Worm (Caenorhabditis elegans): ENCODE measurements around the gene sly-1.

DNA sequence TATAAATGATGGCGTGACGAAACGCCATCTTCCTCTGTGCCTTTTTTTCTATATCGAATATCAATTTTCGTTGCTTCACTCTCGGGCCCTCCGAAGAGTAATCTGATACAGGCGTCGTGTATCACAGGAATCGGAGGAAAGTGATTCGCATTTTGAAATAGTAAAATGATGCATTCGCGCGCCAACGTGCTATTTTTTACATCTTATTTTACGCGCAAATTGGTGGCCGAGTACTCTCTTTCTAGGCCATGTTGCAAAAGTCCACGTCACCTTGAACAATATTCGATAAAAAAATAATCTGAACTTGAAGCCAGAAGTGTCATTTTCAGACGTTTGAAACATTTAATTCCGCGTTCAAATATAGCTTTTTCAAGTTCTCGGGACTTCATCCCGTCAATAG lies 12.8 kb downstream of the sly-1 start:
- no peak for TF ChIP-seq ref-1 (GFP tag; conservative IDR thresholded peaks at IDR 0.05)
- no peak for TF ChIP-seq flt-1 (GFP tag; IDR thresholded peaks at IDR 0.05)
- no peak for TF ChIP-seq klf-2 (GFP tag; conservative IDR thresholded peaks at IDR 0.05)
- no peak for TF ChIP-seq cog-1 (tag; optimal IDR thresholded peaks at IDR 0.05)
- TF ChIP-seq T22C8.4 (GFP tag; IDR thresholded peaks at IDR 0.05), result no peak
- TF ChIP-seq tab-1 (GFP tag; IDR thresholded peaks at IDR 0.05), result no peak
- no peak for TF ChIP-seq med-1 (GFP tag; optimal IDR thresholded peaks at IDR 0.05; ENCODE audit: insufficient read depth)
- no peak for TF ChIP-seq ztf-29 (GFP tag; IDR thresholded peaks at IDR 0.05)
- TF ChIP-seq ztf-23 (GFP tag; IDR thresholded peaks at IDR 0.05), result no peak
